Worm (Caenorhabditis elegans) whole organism, L4 larva: ENCODE results near the gene C44H9.4.

ENCODE experiments used
- D1046.2 ChIP-seq: fragments of 200-800 bp; sonication (Bioruptor generic); IDR thresholded peaks from 2 replicates; pipeline ENCODE4 v1.3.6; 2022; ENCODE audit warnings: missing genetic modification characterization, missing compliant biosample characterization
- F10B5.3 ChIP-seq: sonication (generic microtip); optimal IDR thresholded peaks from 2 replicates; lab custom pipeline; 2016; ENCODE audit warnings: mild to moderate bottlenecking, missing genetic modification characterization, missing compliant biosample characterization
- F26F4.8 ChIP-seq: fragments of 200-800 bp; sonication (Bioruptor generic); conservative IDR thresholded peaks from 2 replicates; pipeline ENCODE4 v1.3.6; 2022; ENCODE audit warnings: missing genetic modification characterization, missing compliant biosample characterization
- F37D6.2 ChIP-seq: sonication (generic microtip); optimal IDR thresholded peaks from 2 replicates; lab custom pipeline; 2016; ENCODE audit warnings: mild to moderate bottlenecking, missing genetic modification characterization, missing compliant biosample characterization
- T20F7.1 ChIP-seq: fragments of 200-800 bp; sonication (Bioruptor generic); optimal IDR thresholded peaks from 2 replicates; lab custom pipeline; 2018; ENCODE audit warnings: mild to moderate bottlenecking, missing genetic modification characterization, missing compliant biosample characterization
- T26A8.4 ChIP-seq: fragments of 200-800 bp; sonication (Bioruptor generic); IDR thresholded peaks from 2 replicates; pipeline ENCODE4 v1.3.6; 2022; ENCODE audit warnings: missing genetic modification characterization, missing compliant biosample characterization
- Y48G9A.11 ChIP-seq: fragments of 200-800 bp; sonication (Bioruptor generic); IDR thresholded peaks from 2 replicates; pipeline ENCODE4 v1.3.6; 2022; ENCODE audit warnings: missing genetic modification reagents, missing genetic modification characterization, missing compliant biosample characterization
- Y75B8A.6 ChIP-seq: fragments of 200-800 bp; sonication (Bioruptor generic); IDR thresholded peaks from 2 replicates; pipeline ENCODE4 v1.3.6; 2022; ENCODE audit warnings: missing genetic modification reagents, missing genetic modification characterization, missing compliant biosample characterization
- aha-1 ChIP-seq: fragments of 150-350 bp; peaks from one replicate; lab custom pipeline; 2014; ENCODE audit warnings: missing biosample characterization, missing genetic modification characterization
- arid-1 ChIP-seq: fragments of 200-800 bp; sonication (Bioruptor generic); conservative IDR thresholded peaks from 2 replicates; pipeline ENCODE4 v1.3.6; 2022; ENCODE audit warnings: missing genetic modification reagents, missing genetic modification characterization, missing compliant biosample characterization
- ceh-20 ChIP-seq: fragments of 200-800 bp; sonication (Bioruptor generic); IDR thresholded peaks from 2 replicates; pipeline ENCODE4 v1.3.6; 2022; ENCODE audit warnings: missing genetic modification reagents, missing genetic modification characterization, missing compliant biosample characterization
- ceh-32 ChIP-seq: sonication (generic microtip); optimal IDR thresholded peaks from 2 replicates; lab custom pipeline; 2016; ENCODE audit warnings: mild to moderate bottlenecking, missing genetic modification characterization, missing compliant biosample characterization; ENCODE audit not compliant: poor library complexity
- ceh-44 ChIP-seq: fragments of 200-800 bp; sonication (Bioruptor generic); IDR thresholded peaks from 2 replicates; pipeline ENCODE4 v1.3.6; 2022; ENCODE audit warnings: missing genetic modification reagents, missing genetic modification characterization, missing compliant biosample characterization
- daf-12 ChIP-seq: fragments of 150-350 bp; optimal IDR thresholded peaks from 2 replicates; lab custom pipeline; 2014; ENCODE audit warnings: missing biosample characterization, missing genetic modification reagents, missing genetic modification characterization
- daf-16 ChIP-seq, 3 experiments: sonication (generic microtip); optimal IDR thresholded peaks; 2 replicates each; lab custom pipeline; 2016 to 2017; ENCODE audit warnings: missing genetic modification characterization in 3 of 3, missing genetic modification reagents in 3 of 3, mild to moderate bottlenecking in 2 of 3, missing compliant biosample characterization in 2 of 3, missing biosample characterization in 1 of 3, moderate library complexity in 1 of 3
- dmd-6 ChIP-seq: fragments of 200-800 bp; sonication (Bioruptor generic); IDR thresholded peaks from 2 replicates; pipeline ENCODE4 v1.3.6; 2022; ENCODE audit warnings: missing genetic modification reagents, missing genetic modification characterization, missing compliant biosample characterization
- dve-1 ChIP-seq: sonication (generic microtip); optimal IDR thresholded peaks from 2 replicates; lab custom pipeline; 2017; ENCODE audit warnings: antibody characterized with exemption, mild to moderate bottlenecking, missing genetic modification characterization, missing compliant biosample characterization; ENCODE audit not compliant: insufficient read depth
- gei-8 ChIP-seq: fragments of 200-800 bp; sonication (Bioruptor generic); optimal IDR thresholded peaks from 2 replicates; lab custom pipeline; 2018; ENCODE audit warnings: mild to moderate bottlenecking, missing genetic modification characterization, missing compliant biosample characterization
- hlh-30 ChIP-seq: sonication (generic microtip); optimal IDR thresholded peaks from 2 replicates; lab custom pipeline; 2017; ENCODE audit warnings: antibody characterized with exemption, mild to moderate bottlenecking, missing genetic modification characterization, missing compliant biosample characterization; ENCODE audit not compliant: insufficient read depth
- jun-1 ChIP-seq: fragments of 150-350 bp; optimal IDR thresholded peaks from 2 replicates; lab custom pipeline; 2014; ENCODE audit warnings: missing biosample characterization, missing genetic modification reagents, missing genetic modification characterization
- lin-13 ChIP-seq: fragments of 150-350 bp; optimal IDR thresholded peaks from 2 replicates; lab custom pipeline; 2014; ENCODE audit warnings: missing biosample characterization, missing genetic modification reagents, missing genetic modification characterization
- lin-29 ChIP-seq: fragments of 200-800 bp; sonication (Bioruptor generic); IDR thresholded peaks from 2 replicates; pipeline ENCODE4 v1.3.6; 2022; ENCODE audit warnings: missing genetic modification reagents, missing genetic modification characterization, missing compliant biosample characterization
- madf-9 ChIP-seq: fragments of 200-800 bp; sonication (Bioruptor generic); conservative IDR thresholded peaks from 2 replicates; pipeline ENCODE4 v1.3.6; 2022; ENCODE audit warnings: missing genetic modification reagents, missing genetic modification characterization, missing compliant biosample characterization
- mdt-29 ChIP-seq: fragments of 200-800 bp; sonication (Bioruptor generic); IDR thresholded peaks from 2 replicates; pipeline ENCODE4 v1.3.6; 2022; ENCODE audit warnings: missing genetic modification reagents, missing genetic modification characterization, missing compliant biosample characterization
- mep-1 ChIP-seq: fragments of 150-350 bp; sonication (generic microtip); optimal IDR thresholded peaks from 3 replicates; lab custom pipeline; 2014; ENCODE audit warnings: missing biosample characterization, missing genetic modification characterization
- nhr-10 ChIP-seq: fragments of 150-350 bp; optimal IDR thresholded peaks from 2 replicates; lab custom pipeline; 2014; ENCODE audit warnings: missing biosample characterization, missing genetic modification characterization
- nhr-11 ChIP-seq: fragments of 150-350 bp; optimal IDR thresholded peaks from 2 replicates; lab custom pipeline; 2014; ENCODE audit warnings: missing biosample characterization, missing genetic modification characterization
- nhr-25 ChIP-seq: sonication (generic microtip); optimal IDR thresholded peaks from 2 replicates; lab custom pipeline; 2017; ENCODE audit warnings: missing genetic modification characterization, mild to moderate bottlenecking, missing compliant biosample characterization, antibody characterized with exemption, moderate library complexity, borderline replicate concordance; ENCODE audit not compliant: insufficient read depth
- nhr-28 ChIP-seq: fragments of 150-350 bp; optimal IDR thresholded peaks from 2 replicates; lab custom pipeline; 2014; ENCODE audit warnings: missing biosample characterization, missing genetic modification characterization
- nhr-42 ChIP-seq: fragments of 200-800 bp; sonication (Bioruptor generic); IDR thresholded peaks from 2 replicates; pipeline ENCODE4 v1.3.6; 2022; ENCODE audit warnings: missing genetic modification characterization, missing compliant biosample characterization
- nhr-48 ChIP-seq: sonication (generic microtip); optimal IDR thresholded peaks from 2 replicates; lab custom pipeline; 2016; ENCODE audit warnings: mild to moderate bottlenecking, missing genetic modification characterization, missing compliant biosample characterization
- nhr-6 ChIP-seq: fragments of 150-350 bp; optimal IDR thresholded peaks from 2 replicates; lab custom pipeline; 2014; ENCODE audit warnings: missing biosample characterization, missing genetic modification characterization
- pha-4 ChIP-seq, 2 experiments: fragments of 150-350 bp in 1 of 2; fragments of 200-800 bp in 1 of 2; sonication (Bioruptor generic) in 1 of 2; IDR thresholded peaks in 1 of 2; optimal IDR thresholded peaks in 1 of 2; 2 replicates each; pipeline versions ENCODE4 v1.3.6 to Lab custom; 2014 to 2022; ENCODE audit warnings: missing genetic modification characterization in 2 of 2, missing genetic modification reagents in 2 of 2, missing biosample characterization in 1 of 2, missing compliant biosample characterization in 1 of 2
- php-3 ChIP-seq: fragments of 200-800 bp; sonication (Bioruptor generic); IDR thresholded peaks from 2 replicates; pipeline ENCODE4 v1.3.6; 2022; ENCODE audit warnings: missing genetic modification reagents, missing genetic modification characterization, missing compliant biosample characterization
- pqm-1 ChIP-seq: sonication (generic microtip); optimal IDR thresholded peaks from 2 replicates; lab custom pipeline; 2017; ENCODE audit warnings: missing biosample characterization, missing genetic modification characterization
- sdz-12 ChIP-seq: fragments of 200-800 bp; sonication (Bioruptor generic); optimal IDR thresholded peaks from 2 replicates; lab custom pipeline; 2018; ENCODE audit warnings: mild to moderate bottlenecking, missing genetic modification characterization, missing compliant biosample characterization
- skn-1 ChIP-seq: fragments of 150-350 bp; optimal IDR thresholded peaks from 2 replicates; lab custom pipeline; 2014; ENCODE audit warnings: missing biosample characterization, missing genetic modification characterization
- tag-97 ChIP-seq: fragments of 200-800 bp; sonication (Bioruptor generic); IDR thresholded peaks from 2 replicates; pipeline ENCODE4 v1.3.6; 2022; ENCODE audit warnings: missing genetic modification characterization, missing compliant biosample characterization
- tra-1 ChIP-seq: fragments of 200-800 bp; sonication (Bioruptor generic); IDR thresholded peaks from 2 replicates; pipeline ENCODE4 v1.3.6; 2022; ENCODE audit warnings: missing genetic modification reagents, missing genetic modification characterization, missing compliant biosample characterization
- unc-130 ChIP-seq: sonication (generic microtip); optimal IDR thresholded peaks from 2 replicates; lab custom pipeline; 2016; ENCODE audit warnings: missing genetic modification reagents, missing genetic modification characterization, missing compliant biosample characterization
- unc-62 ChIP-seq, 3 experiments: fragments of 150-350 bp in 1 of 3; sonication (generic microtip); optimal IDR thresholded peaks in 2 of 3; peaks in 1 of 3; 1 replicate in 1 of 3; 2 replicates in 2 of 3; lab custom pipeline; 2014 to 2017; ENCODE audit warnings: missing biosample characterization in 3 of 3, missing genetic modification characterization in 3 of 3, missing genetic modification reagents in 3 of 3, missing genotype in 1 of 3
- zag-1 ChIP-seq: fragments of 150-350 bp; optimal IDR thresholded peaks from 2 replicates; lab custom pipeline; 2014; ENCODE audit warnings: missing biosample characterization, missing genetic modification characterization
- zip-11 ChIP-seq: fragments of 200-800 bp; sonication (Bioruptor generic); IDR thresholded peaks from 2 replicates; pipeline ENCODE4 v1.3.6; 2022; ENCODE audit warnings: missing genetic modification characterization, missing compliant biosample characterization
- ztf-7 ChIP-seq: fragments of 150-350 bp; optimal IDR thresholded peaks from 2 replicates; lab custom pipeline; 2014; ENCODE audit warnings: missing biosample characterization, missing genetic modification characterization

The C44H9.4 gene

DNA sequence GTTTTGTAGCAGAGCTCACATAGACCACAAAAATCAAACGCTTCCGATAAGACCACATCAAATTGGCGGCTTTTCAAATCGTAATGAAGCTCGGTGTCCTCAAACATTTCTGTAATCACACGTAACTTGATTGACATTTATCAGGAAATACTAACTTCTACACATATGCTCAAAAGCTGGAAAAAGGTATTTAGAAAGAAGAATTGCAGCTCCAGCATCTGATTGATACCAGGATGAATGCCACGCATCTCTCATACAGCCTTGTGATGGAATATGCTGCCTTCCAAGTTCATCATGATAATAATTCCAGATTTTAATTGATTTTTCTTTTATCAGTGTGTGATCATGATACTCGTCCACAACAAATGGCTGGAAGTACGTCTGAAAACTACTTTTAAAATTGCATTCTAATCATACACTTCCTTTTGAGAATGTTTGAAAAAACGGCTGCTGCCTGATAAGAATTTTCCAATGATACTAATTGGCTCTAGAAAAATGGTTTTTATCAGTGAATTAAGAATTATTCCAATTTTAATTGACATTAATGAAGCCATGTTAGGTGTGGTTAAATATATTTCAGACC is 38.5 kb upstream of the C44H9.4 start:
- TF ChIP-seq tra-1 (0 out of 2 replicates have a peak, but pooled peaks have one; percentile 36), daf-12 (tag; lab: Kevin White, UChicago) (no peak), lin-13 (no peak), dve-1 (tag; lab: Kevin White, UChicago) (peak; percentile 21), pqm-1 (tag; lab: Kevin White, UChicago) (peak; percentile 52), unc-62 (GFP tag; optimal IDR thresholded peaks at IDR 0.05 in 1 of 2; lab: Kevin White, UChicago) (peak in 1 of 2 experiments; percentile 83), unc-62 (tag; optimal IDR thresholded peaks at IDR 0.05; lab: Kevin White, UChicago) (no peak), tag-97 (no peak), nhr-48 (tag; lab: Kevin White, UChicago) (peak; percentile 53), T20F7.1 (no peak), dmd-6 (GFP tag; lab: Robert Waterston, UW) (peak; percentile 81)
- TF ChIP-seq, all 104 proteins: peak for 6

DNA sequence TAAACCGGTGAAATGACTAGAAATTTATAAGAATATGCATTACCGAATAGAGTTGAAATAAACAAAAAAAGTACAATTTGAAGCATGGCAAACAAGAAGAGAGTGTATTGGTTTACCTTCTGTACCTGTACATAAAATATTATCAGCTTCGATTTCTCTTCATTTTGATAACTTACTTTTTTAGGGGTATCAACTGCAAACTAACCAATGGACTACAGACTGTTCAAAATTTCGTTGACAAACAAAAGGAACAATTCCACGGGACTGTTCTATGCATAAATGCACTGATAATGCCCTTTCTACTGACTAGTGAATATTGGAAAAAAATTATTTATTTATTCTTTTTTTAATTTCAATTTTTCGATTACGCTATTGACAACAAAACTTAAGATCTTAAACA is 37.5 kb upstream of the C44H9.4 start, which contains the start of gene ugt-6:
ugt-6 (minus strand) TSS at position 233 of the 400 bp plus-strand sequence.
- TF ChIP-seq daf-16 (GFP tag; optimal IDR thresholded peaks at IDR 0.05; lab: Kevin White, UChicago) (no peak), daf-16 (tag; optimal IDR thresholded peaks at IDR 0.05; lab: Kevin White, UChicago) (peak; percentile 82), nhr-42 (GFP tag; lab: Robert Waterston, UW) (no peak), arid-1 (GFP tag; lab: Robert Waterston, UW) (no peak), nhr-28 (tag; lab: Kevin White, UChicago) (peak; percentile 75), zag-1 (no peak), ceh-44 (GFP tag; lab: Robert Waterston, UW) (no peak), madf-9 (no peak), daf-12 (tag; lab: Kevin White, UChicago) (no peak), mep-1 (tag; lab: Kevin White, UChicago) (no peak), ceh-32 (tag; lab: Kevin White, UChicago) (no peak), T26A8.4 (GFP tag; lab: Robert Waterston, UW) (no peak), ceh-20 (GFP tag; lab: Robert Waterston, UW) (no peak), mdt-29 (GFP tag; lab: Robert Waterston, UW) (no peak), nhr-11 (tag; lab: Kevin White, UChicago) (no peak), Y48G9A.11 (GFP tag; lab: Robert Waterston, UW) (no peak)

DNA sequence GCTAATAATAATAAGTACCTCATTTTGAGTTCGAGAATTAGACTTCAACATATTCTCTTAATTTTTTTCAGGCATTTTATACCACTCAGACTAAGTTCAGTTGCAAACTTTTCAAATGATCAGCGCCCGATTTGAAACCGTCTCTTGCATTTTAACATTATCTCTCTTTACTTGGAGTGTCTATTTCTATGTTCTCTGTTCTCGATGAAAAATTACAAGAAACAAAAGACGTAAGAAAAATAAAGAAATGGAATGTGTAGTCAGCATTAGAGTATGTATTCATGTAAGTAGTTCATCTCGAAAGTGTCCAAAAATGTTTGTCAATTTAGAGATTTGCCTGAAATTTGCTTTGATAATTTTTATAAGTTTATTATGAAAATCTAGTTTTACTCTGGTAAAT is 35.3 kb upstream of the C44H9.4 start, which contains the start of gene ugt-3:
ugt-3 (minus strand) TSS at position 101 of the 400 bp plus-strand sequence.
- TF ChIP-seq nhr-6 (tag; lab: Kevin White, UChicago): no peak
- TF ChIP-seq D1046.2: no peak
- no peak for TF ChIP-seq F10B5.3 (tag; lab: Kevin White, UChicago)
- no peak for TF ChIP-seq pha-4 (GFP tag; IDR thresholded peaks at IDR 0.05; lab: Robert Waterston, UW)
- no peak for TF ChIP-seq pha-4 (tag; optimal IDR thresholded peaks at IDR 0.05; lab: Kevin White, UChicago)
- no peak for TF ChIP-seq hlh-30
- TF ChIP-seq ceh-20 (GFP tag; lab: Robert Waterston, UW): no peak
- no peak for TF ChIP-seq nhr-48 (tag; lab: Kevin White, UChicago)
- no peak for TF ChIP-seq gei-8 (GFP tag; lab: Kevin White, UChicago)
- TF ChIP-seq skn-1 (tag; lab: Kevin White, UChicago): no peak
- TF ChIP-seq zip-11 (GFP tag; lab: Robert Waterston, UW): no peak
- TF ChIP-seq tag-97: no peak

DNA sequence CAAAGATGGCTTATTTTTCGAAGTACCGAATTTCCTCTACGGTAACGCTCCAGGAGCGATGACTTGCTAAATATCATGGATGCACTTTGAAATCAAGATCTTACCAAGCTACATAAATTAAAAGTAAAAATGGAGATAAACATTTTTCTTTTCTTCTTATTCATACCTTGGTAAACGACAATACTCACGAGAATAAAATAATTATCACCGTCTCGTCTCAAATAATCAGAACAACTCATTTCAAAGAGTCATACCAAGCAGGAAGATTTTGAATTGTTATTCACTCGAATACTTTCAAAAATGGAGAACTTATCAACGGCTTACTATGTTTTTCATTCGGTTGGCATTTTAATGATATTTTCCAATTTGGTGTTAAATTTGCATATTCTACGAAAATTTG is 32.2 kb upstream of the C44H9.4 start, which contains the start of gene srbc-45:
srbc-45 (plus strand) TSS at position 301 of the 400 bp plus-strand sequence.
- TF ChIP-seq nhr-10 (tag; lab: Kevin White, UChicago) (no peak), F26F4.8 (no peak), tag-97 (no peak), aha-1 (tag; lab: Kevin White, UChicago) (no peak), nhr-28 (tag; lab: Kevin White, UChicago) (no peak), php-3 (no peak), sdz-12 (no peak), unc-130 (GFP tag; lab: Kevin White, UChicago) (no peak), Y75B8A.6 (GFP tag; lab: Robert Waterston, UW) (no peak), ztf-7 (tag; lab: Kevin White, UChicago) (no peak), jun-1 (tag; lab: Kevin White, UChicago) (no peak), F37D6.2 (tag; lab: Kevin White, UChicago) (no peak), lin-29 (GFP tag; lab: Robert Waterston, UW) (no peak), nhr-25 (tag; lab: Kevin White, UChicago) (no peak), hlh-30 (no peak)
